Worm (Caenorhabditis elegans) whole organism, L2 larva: ENCODE results near the gene acd-3.

Source experiments
- ama-1 ChIP-seq: fragments of 150-350 bp; optimal IDR thresholded peaks from 2 replicates; lab custom pipeline; 2018; ENCODE audit warnings: inconsistent platforms
- ceh-16 ChIP-seq: fragments of 150-350 bp; optimal IDR thresholded peaks from 2 replicates; lab custom pipeline; 2014; ENCODE audit warnings: missing biosample characterization, missing genetic modification characterization
- lin-11 ChIP-seq: fragments of 150-350 bp; sonication (generic microtip); optimal IDR thresholded peaks from 2 replicates; lab custom pipeline; 2014; ENCODE audit warnings: missing biosample characterization, missing genetic modification characterization, inconsistent platforms, mixed read lengths
- lin-13 ChIP-seq: fragments of 150-350 bp; optimal IDR thresholded peaks from 2 replicates; lab custom pipeline; 2014; ENCODE audit warnings: missing biosample characterization, missing genetic modification reagents, missing genetic modification characterization
- nhr-12 ChIP-seq: fragments of 150-350 bp; optimal IDR thresholded peaks from 2 replicates; lab custom pipeline; 2014; ENCODE audit warnings: missing biosample characterization, missing genetic modification characterization
- nhr-25 ChIP-seq: fragments of 150-350 bp; sonication (generic microtip); optimal IDR thresholded peaks from 3 replicates; lab custom pipeline; 2014; ENCODE audit warnings: missing biosample characterization, missing genetic modification characterization
- sma-9 ChIP-seq, 2 experiments: fragments of 150-350 bp in 1 of 2; sonication (generic microtip) in 1 of 2; optimal IDR thresholded peaks; 2 replicates each; lab custom pipeline; 2014 to 2016; ENCODE audit warnings: missing genetic modification characterization in 2 of 2, mild to moderate bottlenecking in 1 of 2, missing biosample characterization in 1 of 2, missing compliant biosample characterization in 1 of 2, missing genetic modification reagents in 1 of 2, moderate library complexity in 1 of 2
- ztf-11 ChIP-seq: sonication (generic microtip); optimal IDR thresholded peaks from 2 replicates; lab custom pipeline; 2017; ENCODE audit warnings: missing biosample characterization, missing genetic modification characterization
- ztf-4 ChIP-seq: fragments of 150-350 bp; optimal IDR thresholded peaks from 2 replicates; lab custom pipeline; 2014; ENCODE audit warnings: missing biosample characterization, missing genetic modification characterization

- TF ChIP-seq nhr-12 (tag; lab: Kevin White, UChicago) (no peak), sma-9 (GFP tag; optimal IDR thresholded peaks at IDR 0.05; lab: Kevin White, UChicago) (no peak), sma-9 (tag; optimal IDR thresholded peaks at IDR 0.05; lab: Kevin White, UChicago) (no peak), ceh-16 (tag; lab: Kevin White, UChicago) (no peak), lin-11 (tag; lab: Kevin White, UChicago) (no peak), ama-1 (lab: Kevin White, UChicago) (no peak), nhr-25 (tag; lab: Kevin White, UChicago) (no peak), ztf-11 (tag; lab: Kevin White, UChicago) (no peak), ztf-4 (tag; lab: Kevin White, UChicago) (no peak), lin-13 (GFP tag; lab: Kevin White, UChicago) (no peak)
These were observed at the start of gene acd-3 for ce11 chrX:14849054-14849453.
